Worm (Caenorhabditis elegans): ENCODE results near the gene tag-297.

ce11 chrII:14672095-14672494 lies 44.7 kb downstream of the tag-297 start:
- TF ChIP-seq ceh-36 (tag; optimal IDR thresholded peaks at IDR 0.05) (no peak), ama-1 (optimal IDR thresholded peaks at IDR 0.05) (no peak), scrt-1 (GFP tag; IDR thresholded peaks at IDR 0.05) (no peak), hnd-1 (tag; optimal IDR thresholded peaks at IDR 0.05) (no peak), sea-1 (GFP tag; conservative IDR thresholded peaks at IDR 0.05) (no peak), ets-7 (tag; optimal IDR thresholded peaks at IDR 0.05) (no peak)
